Worm (Caenorhabditis elegans) whole organism, early embryonic: ENCODE data around the gene rgs-10.

Source experiments
- ama-1 ChIP-seq: fragments of 150-350 bp; optimal IDR thresholded peaks from 2 replicates; lab custom pipeline; 2014
- flt-1 ChIP-seq: fragments of 200-800 bp; sonication (Bioruptor generic); IDR thresholded peaks from 2 replicates; pipeline ENCODE4 v1.3.6; 2022; ENCODE audit warnings: missing genetic modification characterization, missing compliant biosample characterization
- hmbx-1 ChIP-seq: sonication (generic microtip); optimal IDR thresholded peaks from 2 replicates; lab custom pipeline; 2016; ENCODE audit warnings: mild to moderate bottlenecking, missing genetic modification characterization, missing compliant biosample characterization
- hmg-4 ChIP-seq: fragments of 200-800 bp; sonication (Bioruptor generic); optimal IDR thresholded peaks from 2 replicates; lab custom pipeline; 2018; ENCODE audit warnings: mild to moderate bottlenecking, missing genetic modification characterization, missing compliant biosample characterization
- scrt-1 ChIP-seq: fragments of 200-800 bp; sonication (Bioruptor generic); IDR thresholded peaks from 2 replicates; pipeline ENCODE4 v1.3.6; 2022; ENCODE audit warnings: missing genetic modification characterization, missing compliant biosample characterization

- TF ChIP-seq hmbx-1 (tag; lab: Kevin White, UChicago): no peak
- no peak for TF ChIP-seq flt-1 (GFP tag; lab: Robert Waterston, UW)
- no peak for TF ChIP-seq ama-1 (lab: Kevin White, UChicago)
- TF ChIP-seq scrt-1 (GFP tag; lab: Robert Waterston, UW): no peak
- TF ChIP-seq hmg-4 (GFP tag; lab: Kevin White, UChicago): no peak
Measured at ce11 chrX:14983274-14983673, 20.7 kb downstream of the rgs-10 start, which contains the start of gene rbg-1.
